Fruit fly (Drosophila melanogaster) whole organism: ENCODE measurements around the gene Nmd3.

Experiments
- CG8478 ChIP-seq: fragments of >200 bp; optimal IDR thresholded peaks from 2 replicates; lab custom pipeline; 2018; ENCODE audit warnings: inconsistent platforms
- pan ChIP-seq: fragments of >200 bp; optimal IDR thresholded peaks from 2 replicates; lab custom pipeline; 2017
- usp ChIP-seq: fragments of >200 bp; optimal IDR thresholded peaks from 2 replicates; lab custom pipeline; 2017; ENCODE audit warnings: missing biosample characterization, missing genetic modification characterization, mixed read lengths

DNA sequence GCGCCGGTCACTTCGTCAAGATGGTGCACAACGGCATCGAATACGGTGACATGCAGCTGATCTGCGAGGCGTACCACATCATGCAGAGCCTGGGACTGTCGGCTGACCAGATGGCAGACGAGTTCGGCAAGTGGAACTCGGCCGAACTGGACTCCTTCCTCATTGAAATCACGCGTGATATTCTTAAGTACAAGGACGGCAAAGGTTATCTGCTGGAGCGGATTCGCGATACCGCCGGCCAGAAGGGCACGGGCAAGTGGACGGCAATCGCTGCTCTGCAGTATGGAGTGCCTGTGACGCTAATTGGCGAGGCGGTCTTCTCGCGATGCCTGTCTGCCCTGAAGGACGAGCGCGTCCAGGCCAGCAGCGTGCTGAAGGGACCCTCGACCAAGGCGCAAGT is 37.0 kb downstream of the Nmd3 start:
- no peak for TF ChIP-seq usp
- no peak for TF ChIP-seq pan
- TF ChIP-seq CG8478 (lab: Kevin White, UChicago) = no peak
